Fruit fly (Drosophila melanogaster): ENCODE measurements around the gene Hpd.

Gene Hpd

DNA sequence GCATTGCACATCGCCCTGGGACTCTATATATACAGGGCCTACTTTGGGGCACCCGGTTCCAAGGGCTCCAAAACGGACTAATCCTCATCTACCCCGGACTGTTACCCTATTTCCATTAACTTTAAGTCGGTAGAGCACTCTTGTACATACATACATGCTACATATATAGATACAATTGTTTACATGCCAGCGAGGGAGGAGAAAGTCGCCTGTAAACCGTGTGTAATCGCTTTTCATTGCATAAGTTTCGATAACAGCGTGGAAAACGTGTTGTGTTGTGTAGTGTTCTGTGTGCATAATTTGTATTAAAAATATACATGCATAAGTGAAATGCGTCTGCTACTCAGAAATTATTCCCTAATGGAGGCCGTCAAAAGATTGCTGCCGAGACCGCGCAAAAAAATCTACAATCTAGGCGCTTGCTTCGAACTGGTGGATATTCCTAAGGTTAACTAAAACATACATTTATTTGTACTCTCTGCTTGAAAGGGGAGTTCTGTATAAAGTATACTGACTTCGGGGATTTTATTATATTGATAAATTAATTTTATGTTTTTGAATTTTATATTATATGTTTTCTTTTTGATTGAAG, 34.6 kb upstream of the Hpd start, which contains the start of gene isoQC:
Gene isoQC (plus strand): TSS at position 270 of the 592 bp plus-strand sequence.
- no peak for TF ChIP-seq woc (GFP tag; optimal IDR thresholded peaks at IDR 0.05)
- TF ChIP-seq Hr78 (GFP tag; optimal IDR thresholded peaks at IDR 0.05), result no peak
- TF ChIP-seq Vsx2 (GFP tag; optimal IDR thresholded peaks at IDR 0.05; ENCODE audit: partially characterized antibody), result no peak
- no peak for TF ChIP-seq CG32264 (GFP tag; optimal IDR thresholded peaks at IDR 0.05)
- no peak for TF ChIP-seq foxo (GFP tag; optimal IDR thresholded peaks at IDR 0.05)
- no peak for TF ChIP-seq br (GFP tag; optimal IDR thresholded peaks at IDR 0.05)
- no peak for TF ChIP-seq Jra (GFP tag; optimal IDR thresholded peaks at IDR 0.05)
- no peak for TF ChIP-seq Dif (GFP tag; optimal IDR thresholded peaks at IDR 0.05; ENCODE audit: partially characterized antibody)
- no peak for TF ChIP-seq Mio (GFP tag; optimal IDR thresholded peaks at IDR 0.05)
- TF ChIP-seq Hnf4 (GFP tag; optimal IDR thresholded peaks at IDR 0.05), result no peak
- no peak for TF ChIP-seq Sp1 (GFP tag; optimal IDR thresholded peaks at IDR 0.05)
- no peak for TF ChIP-seq lola (GFP tag; optimal IDR thresholded peaks at IDR 0.05)
- TF ChIP-seq Myc (optimal IDR thresholded peaks at IDR 0.05), result no peak

DNA sequence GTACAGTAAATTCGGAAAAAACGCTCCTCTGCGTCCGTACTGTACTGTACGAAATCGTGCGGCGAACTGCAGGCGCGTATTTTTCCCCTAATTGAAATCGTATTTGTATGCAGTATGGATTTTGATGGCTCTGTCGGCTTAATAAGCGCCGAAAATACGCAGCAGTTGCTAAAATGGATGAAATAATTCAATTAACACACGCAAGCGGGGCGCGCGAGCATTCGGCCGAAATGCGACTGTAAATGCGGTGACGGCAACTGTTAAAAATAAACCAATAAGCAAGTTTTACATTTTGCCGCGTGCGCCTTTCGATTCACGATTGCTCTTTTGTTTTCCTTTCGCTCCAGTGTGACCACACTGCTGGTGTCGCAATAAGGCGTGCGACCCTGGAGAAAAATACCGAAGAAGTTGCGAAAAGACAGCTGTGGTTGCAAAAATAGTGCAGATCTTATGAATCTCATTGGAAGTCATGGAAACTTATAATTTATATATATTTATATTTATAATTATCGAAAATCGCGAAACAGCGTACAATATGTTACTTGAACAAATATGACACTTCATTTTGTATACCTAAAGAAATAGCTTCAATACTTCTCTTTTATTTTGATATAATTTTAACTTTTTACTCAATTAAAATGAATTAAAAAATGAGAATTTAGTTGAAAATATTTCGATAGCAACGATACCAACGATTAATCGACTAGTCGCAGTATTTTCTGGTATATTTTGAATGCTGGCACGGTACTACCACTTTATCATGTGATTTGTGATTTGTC, 33.5 kb upstream of the Hpd start, which contains the start of the genes CG32428 and CG5969:
Gene CG32428 (minus strand): TSS at position 703 of the 779 bp plus-strand sequence.
Gene CG5969 (plus strand): TSS at position 763 of the 779 bp plus-strand sequence.
- TF ChIP-seq OdsH (GFP tag; optimal IDR thresholded peaks at IDR 0.05) (peak; percentile 18), Hr83 (GFP tag; optimal IDR thresholded peaks at IDR 0.05; ENCODE audit: poor library complexity, severe bottlenecking) (peak; percentile 38), Vsx2 (GFP tag; optimal IDR thresholded peaks at IDR 0.05; ENCODE audit: partially characterized antibody) (no peak), h (GFP tag; optimal IDR thresholded peaks at IDR 0.05) (peak; percentile 71), usp (GFP tag; optimal IDR thresholded peaks at IDR 0.05) (no peak), sv (GFP tag; optimal IDR thresholded peaks at IDR 0.05) (no peak), psq (GFP tag; optimal IDR thresholded peaks at IDR 0.05) (peak; percentile 91), Rel (GFP tag; optimal IDR thresholded peaks at IDR 0.05) (no peak), Rel (tag; optimal IDR thresholded peaks at IDR 0.05) (peak; percentile 66), tai (GFP tag; optimal IDR thresholded peaks at IDR 0.05) (peak; percentile 69), br (GFP tag; optimal IDR thresholded peaks at IDR 0.05) (no peak), Hr78 (GFP tag; optimal IDR thresholded peaks at IDR 0.05) (no peak), CrebA (GFP tag; optimal IDR thresholded peaks at IDR 0.05; ENCODE audit: borderline replicate concordance) (peak; percentile 38), woc (GFP tag; optimal IDR thresholded peaks at IDR 0.05) (peak; percentile 33), dl (GFP tag; optimal IDR thresholded peaks at IDR 0.05; ENCODE audit: insufficient read depth in 1 of 2, partially characterized antibody in 2 of 2) (no peak), brk (GFP tag; optimal IDR thresholded peaks at IDR 0.05) (peak; percentile 57), Abd-B (GFP tag; optimal IDR thresholded peaks at IDR 0.05) (no peak), N (GFP tag; optimal IDR thresholded peaks at IDR 0.05) (no peak), dsf (GFP tag; optimal IDR thresholded peaks at IDR 0.05; ENCODE audit: borderline replicate concordance) (no peak), Myc (optimal IDR thresholded peaks at IDR 0.05) (no peak), ey (GFP tag; optimal IDR thresholded peaks at IDR 0.05) (peak; percentile 13), CG9705 (GFP tag; optimal IDR thresholded peaks at IDR 0.05) (peak; percentile 39), GATAd (GFP tag; optimal IDR thresholded peaks at IDR 0.05) (peak; percentile 32), Sp1 (GFP tag; optimal IDR thresholded peaks at IDR 0.05) (peak; percentile 66), fru (GFP tag; optimal IDR thresholded peaks at IDR 0.05) (no peak), foxo (GFP tag; optimal IDR thresholded peaks at IDR 0.05) (peak in 1 of 2 experiments; percentile 71), rgr (GFP tag; optimal IDR thresholded peaks at IDR 0.05) (peak; percentile 49), HLH106 (tag; optimal IDR thresholded peaks at IDR 0.05) (peak; percentile 83), jim (GFP tag; optimal IDR thresholded peaks at IDR 0.05) (no peak), pan (optimal IDR thresholded peaks at IDR 0.05) (no peak), lola (GFP tag; optimal IDR thresholded peaks at IDR 0.05) (no peak), Mio (GFP tag; optimal IDR thresholded peaks at IDR 0.05) (no peak), sage (GFP tag; optimal IDR thresholded peaks at IDR 0.05) (peak; percentile 29), dmrt93B (GFP tag; optimal IDR thresholded peaks at IDR 0.05) (peak; percentile 47), Dif (GFP tag; optimal IDR thresholded peaks at IDR 0.05; ENCODE audit: partially characterized antibody) (no peak), CG32264 (GFP tag; optimal IDR thresholded peaks at IDR 0.05) (no peak), Dfd (GFP tag; optimal IDR thresholded peaks at IDR 0.05) (no peak), Jra (GFP tag; optimal IDR thresholded peaks at IDR 0.05) (peak; percentile 12), Hnf4 (GFP tag; optimal IDR thresholded peaks at IDR 0.05) (peak; percentile 47)

Data from whole organism, wandering third instar larva.